Worm (Caenorhabditis elegans) whole organism, L1 larva: ENCODE results near the gene tbx-34.

ENCODE experiments used
- C16A3.4 ChIP-seq: fragments of 150-350 bp; optimal IDR thresholded peaks from 2 replicates; lab custom pipeline; 2014; ENCODE audit warnings: missing biosample characterization, missing genetic modification characterization
- Y116A8C.19 ChIP-seq: sonication (generic microtip); optimal IDR thresholded peaks from 2 replicates; lab custom pipeline; 2016; ENCODE audit warnings: missing compliant biosample characterization, missing genetic modification characterization, borderline replicate concordance
- aly-2 ChIP-seq: fragments of 150-350 bp; optimal IDR thresholded peaks from 2 replicates; lab custom pipeline; 2014; ENCODE audit warnings: missing biosample characterization, missing genetic modification characterization
- ama-1 ChIP-seq: fragments of 150-350 bp; optimal IDR thresholded peaks from 2 replicates; lab custom pipeline; 2014
- blmp-1 ChIP-seq: fragments of 150-350 bp; optimal IDR thresholded peaks from 2 replicates; lab custom pipeline; 2014; ENCODE audit warnings: missing biosample characterization, missing genetic modification characterization
- ceh-63 ChIP-seq: fragments of 200-800 bp; sonication (Bioruptor generic); optimal IDR thresholded peaks from 2 replicates; lab custom pipeline; 2018; ENCODE audit warnings: mild to moderate bottlenecking, missing genetic modification characterization, missing compliant biosample characterization
- ceh-82 ChIP-seq, 3 experiments: fragments of 150-350 bp in 1 of 3; sonication (generic microtip) in 2 of 3; optimal IDR thresholded peaks; 2 replicates each; lab custom pipeline; 2014 to 2017; ENCODE audit warnings: missing biosample characterization in 3 of 3, missing genetic modification characterization in 3 of 3
- dpl-1 ChIP-seq, 3 experiments: fragments of 150-350 bp in 2 of 3; sonication (generic microtip) in 1 of 3; optimal IDR thresholded peaks; 2 replicates each; lab custom pipeline; 2014 to 2017; ENCODE audit warnings: missing biosample characterization in 3 of 3, missing genetic modification characterization in 3 of 3, missing genetic modification reagents in 3 of 3
- dsc-1 ChIP-seq: sonication (generic microtip); optimal IDR thresholded peaks from 2 replicates; lab custom pipeline; 2016; ENCODE audit warnings: mild to moderate bottlenecking, missing genetic modification characterization, missing compliant biosample characterization
- efl-1 ChIP-seq, 4 experiments: fragments of 150-350 bp; optimal IDR thresholded peaks in 3 of 4; peaks in 1 of 4; 1 replicate in 1 of 4; 2 replicates in 3 of 4; lab custom pipeline; 2014; ENCODE audit warnings: missing biosample characterization in 2 of 4, missing genetic modification characterization in 2 of 4, missing genetic modification reagents in 2 of 4
- efl-3 ChIP-seq: fragments of 200-800 bp; sonication (Bioruptor generic); optimal IDR thresholded peaks from 2 replicates; lab custom pipeline; 2018; ENCODE audit warnings: mild to moderate bottlenecking, missing genetic modification characterization, missing compliant biosample characterization
- elt-3 ChIP-seq, 6 experiments: fragments of 150-350 bp in 1 of 6; sonication (generic microtip); optimal IDR thresholded peaks; 2 replicates each; lab custom pipeline; 2017 to 2018; ENCODE audit warnings: missing biosample characterization in 6 of 6, missing genetic modification characterization in 6 of 6, inconsistent platforms in 1 of 6
- ets-5 ChIP-seq: fragments of 200-800 bp; sonication (Bioruptor generic); IDR thresholded peaks from 2 replicates; pipeline ENCODE4 v1.3.6; 2022; ENCODE audit warnings: missing genetic modification characterization, missing compliant biosample characterization
- fkh-10 ChIP-seq: sonication (generic microtip); optimal IDR thresholded peaks from 2 replicates; lab custom pipeline; 2017; ENCODE audit warnings: missing biosample characterization, missing genetic modification reagents, missing genetic modification characterization
- fos-1 ChIP-seq: fragments of 150-350 bp; optimal IDR thresholded peaks from 2 replicates; lab custom pipeline; 2014; ENCODE audit warnings: missing biosample characterization, missing genetic modification characterization
- grh-1 ChIP-seq: fragments of 200-800 bp; sonication (Bioruptor generic); IDR thresholded peaks from 2 replicates; pipeline ENCODE4 v1.3.6; 2022; ENCODE audit warnings: missing genetic modification reagents, missing genetic modification characterization, missing compliant biosample characterization
- hlh-17 ChIP-seq: fragments of 200-800 bp; sonication (Bioruptor generic); optimal IDR thresholded peaks from 2 replicates; lab custom pipeline; 2018; ENCODE audit warnings: missing genetic modification characterization, mild to moderate bottlenecking, missing compliant biosample characterization, moderate library complexity, borderline replicate concordance
- hlh-4 ChIP-seq: sonication (generic microtip); optimal IDR thresholded peaks from 2 replicates; lab custom pipeline; 2016; ENCODE audit warnings: mild to moderate bottlenecking, missing genetic modification characterization, missing compliant biosample characterization
- irx-1 ChIP-seq: sonication (generic microtip); optimal IDR thresholded peaks from 2 replicates; lab custom pipeline; 2016; ENCODE audit warnings: missing genetic modification characterization, missing compliant biosample characterization
- isw-1 ChIP-seq: fragments of 200-800 bp; sonication (Bioruptor generic); IDR thresholded peaks from 2 replicates; pipeline ENCODE4 v1.3.6; 2022; ENCODE audit warnings: missing genetic modification characterization, missing compliant biosample characterization
- lin-14 ChIP-seq: fragments of 200-800 bp; sonication (Bioruptor generic); optimal IDR thresholded peaks from 2 replicates; lab custom pipeline; 2018; ENCODE audit warnings: mild to moderate bottlenecking, missing genetic modification characterization, moderate library complexity, missing compliant biosample characterization
- lin-35 ChIP-seq, 2 experiments: fragments of 150-350 bp; optimal IDR thresholded peaks; 2 replicates each; lab custom pipeline; 2014; ENCODE audit warnings: missing biosample characterization in 2 of 2, missing genetic modification characterization in 2 of 2, missing genetic modification reagents in 2 of 2
- mdl-1 ChIP-seq, 2 experiments: fragments of 150-350 bp; optimal IDR thresholded peaks; 2 replicates each; lab custom pipeline; 2014 to 2017; ENCODE audit warnings: missing biosample characterization in 2 of 2, missing genetic modification characterization in 2 of 2, inconsistent platforms in 1 of 2
- mef-2 ChIP-seq: fragments of 150-350 bp; optimal IDR thresholded peaks from 2 replicates; lab custom pipeline; 2014; ENCODE audit warnings: missing biosample characterization, missing genetic modification characterization
- mep-1 ChIP-seq: fragments of 150-350 bp; optimal IDR thresholded peaks from 2 replicates; lab custom pipeline; 2014; ENCODE audit warnings: missing biosample characterization, missing genetic modification characterization
- nhr-11 ChIP-seq: fragments of 150-350 bp; optimal IDR thresholded peaks from 2 replicates; lab custom pipeline; 2014; ENCODE audit warnings: missing biosample characterization, missing genetic modification characterization
- nhr-19 ChIP-seq: fragments of 200-800 bp; sonication (Bioruptor generic); conservative IDR thresholded peaks from 2 replicates; pipeline ENCODE4 v1.3.6; 2022; ENCODE audit warnings: missing genetic modification characterization, missing compliant biosample characterization
- nhr-237 ChIP-seq: fragments of 150-350 bp; optimal IDR thresholded peaks from 2 replicates; lab custom pipeline; 2014; ENCODE audit warnings: missing biosample characterization, missing genetic modification characterization
- nhr-28 ChIP-seq: fragments of 150-350 bp; optimal IDR thresholded peaks from 2 replicates; lab custom pipeline; 2014; ENCODE audit warnings: missing biosample characterization, missing genetic modification characterization
- nhr-76 ChIP-seq: sonication (generic microtip); optimal IDR thresholded peaks from 2 replicates; lab custom pipeline; 2017; ENCODE audit warnings: missing biosample characterization, missing genetic modification characterization
- nhr-84 ChIP-seq: sonication (generic microtip); optimal IDR thresholded peaks from 2 replicates; lab custom pipeline; 2017; ENCODE audit warnings: missing biosample characterization, missing genetic modification characterization
- nhr-85 ChIP-seq: sonication (generic microtip); peaks from one replicate; lab custom pipeline; 2016; ENCODE audit warnings: missing genetic modification characterization, inconsistent platforms, missing compliant biosample characterization
- nhr-90 ChIP-seq: sonication (generic microtip); optimal IDR thresholded peaks from 2 replicates; lab custom pipeline; 2016; ENCODE audit warnings: mild to moderate bottlenecking, missing genetic modification characterization, missing compliant biosample characterization; ENCODE audit not compliant: poor library complexity
- snpc-4 ChIP-seq: fragments of 150-350 bp; optimal IDR thresholded peaks from 2 replicates; lab custom pipeline; 2014; ENCODE audit warnings: missing biosample characterization, missing genetic modification characterization
- snu-23 ChIP-seq: sonication (generic microtip); optimal IDR thresholded peaks from 2 replicates; lab custom pipeline; 2016; ENCODE audit warnings: missing genetic modification characterization, missing compliant biosample characterization
- sox-4 ChIP-seq: sonication (generic microtip); optimal IDR thresholded peaks from 2 replicates; lab custom pipeline; 2016; ENCODE audit warnings: missing genetic modification characterization, missing compliant biosample characterization
- swsn-7 ChIP-seq: sonication (generic microtip); optimal IDR thresholded peaks from 2 replicates; lab custom pipeline; 2016; ENCODE audit warnings: missing genetic modification characterization, missing compliant biosample characterization
- tbx-2 ChIP-seq: sonication (generic microtip); optimal IDR thresholded peaks from 2 replicates; lab custom pipeline; 2016; ENCODE audit warnings: missing genetic modification characterization, missing compliant biosample characterization
- tlp-1 ChIP-seq: fragments of 150-350 bp; optimal IDR thresholded peaks from 2 replicates; lab custom pipeline; 2014; ENCODE audit warnings: missing biosample characterization, missing genetic modification characterization
- unc-130 ChIP-seq: fragments of 150-350 bp; optimal IDR thresholded peaks from 2 replicates; lab custom pipeline; 2017; ENCODE audit warnings: missing biosample characterization, missing genetic modification characterization, inconsistent platforms
- unc-62 ChIP-seq: fragments of 150-350 bp; optimal IDR thresholded peaks from 2 replicates; lab custom pipeline; 2014; ENCODE audit warnings: missing biosample characterization, missing genetic modification reagents, missing genetic modification characterization
- unc-86 ChIP-seq: sonication (generic microtip); optimal IDR thresholded peaks from 2 replicates; lab custom pipeline; 2016; ENCODE audit warnings: missing genetic modification characterization, missing compliant biosample characterization
- xbp-1 ChIP-seq: sonication (generic microtip); optimal IDR thresholded peaks from 2 replicates; lab custom pipeline; 2016; ENCODE audit warnings: missing genetic modification characterization, missing compliant biosample characterization
- zag-1 ChIP-seq: fragments of 150-350 bp; optimal IDR thresholded peaks from 2 replicates; lab custom pipeline; 2014; ENCODE audit warnings: missing biosample characterization, missing genetic modification characterization
- zip-4 ChIP-seq: fragments of 200-800 bp; sonication (Bioruptor generic); optimal IDR thresholded peaks from 2 replicates; lab custom pipeline; 2018; ENCODE audit warnings: mild to moderate bottlenecking, missing genetic modification characterization, moderate library complexity, missing compliant biosample characterization
- ztf-4 ChIP-seq: fragments of 150-350 bp; optimal IDR thresholded peaks from 2 replicates; lab custom pipeline; 2014; ENCODE audit warnings: missing biosample characterization, missing genetic modification characterization

Gene tbx-34

ce11 chrIII:11195140-11195539 is 22.9 kb downstream of the tbx-34 start, which contains the start of gene tra-1:
Gene tra-1 (minus strand): TSS chrIII:11195201.
- TF ChIP-seq nhr-85 (tag; lab: Kevin White, UChicago), result peak; percentile 24
- TF ChIP-seq nhr-90, result no peak
- no peak for TF ChIP-seq aly-2 (tag; lab: Kevin White, UChicago)
- TF ChIP-seq nhr-11 (tag; lab: Kevin White, UChicago), result no peak
- TF ChIP-seq sox-4 (tag; lab: Kevin White, UChicago), result no peak

- TF ChIP-seq swsn-7 (tag; lab: Kevin White, UChicago), result no peak
- no peak for TF ChIP-seq sox-4 (tag; lab: Kevin White, UChicago)
- no peak for TF ChIP-seq hlh-17 (GFP tag; lab: Kevin White, UChicago)
- TF ChIP-seq dpl-1 (GFP tag; optimal IDR thresholded peaks at IDR 0.05; lab: Kevin White, UChicago), result no peak
- TF ChIP-seq tbx-2 (tag; lab: Kevin White, UChicago), result no peak
- no peak for TF ChIP-seq elt-3 (tag; optimal IDR thresholded peaks at IDR 0.05; lab: Kevin White, UChicago)
- TF ChIP-seq nhr-84 (tag; lab: Kevin White, UChicago), result no peak
- no peak for TF ChIP-seq hlh-4 (tag; lab: Kevin White, UChicago)
- no peak for TF ChIP-seq xbp-1 (tag; lab: Kevin White, UChicago)
- no peak for TF ChIP-seq nhr-28 (tag; lab: Kevin White, UChicago)
- TF ChIP-seq dsc-1 (tag; lab: Kevin White, UChicago), result no peak
- no peak for TF ChIP-seq snpc-4 (tag; lab: Kevin White, UChicago)
- no peak for TF ChIP-seq irx-1
- TF ChIP-seq mep-1 (tag; lab: Kevin White, UChicago), result no peak
- TF ChIP-seq isw-1 (GFP tag; lab: Robert Waterston, UW), result no peak
- TF ChIP-seq, all 84 proteins: peak for 0
Measured at ce11 chrIII:11194123-11194522, 23.9 kb downstream of the tbx-34 start.

- TF ChIP-seq tlp-1 (no peak), unc-62 (no peak), C16A3.4 (tag; lab: Kevin White, UChicago) (no peak), zag-1 (tag; lab: Kevin White, UChicago) (no peak), fkh-10 (GFP tag; lab: Kevin White, UChicago) (no peak), nhr-84 (tag; lab: Kevin White, UChicago) (no peak), lin-14 (GFP tag; lab: Kevin White, UChicago) (no peak), hlh-17 (GFP tag; lab: Kevin White, UChicago) (no peak), nhr-237 (no peak), grh-1 (GFP tag; lab: Robert Waterston, UW) (no peak), blmp-1 (tag; lab: Kevin White, UChicago) (no peak), unc-130 (no peak), mdl-1 (tag; optimal IDR thresholded peaks at IDR 0.05; lab: Kevin White, UChicago) (no peak), tbx-2 (tag; lab: Kevin White, UChicago) (no peak), fos-1 (tag; lab: Kevin White, UChicago) (no peak), ceh-82 (tag; optimal IDR thresholded peaks at IDR 0.05; lab: Kevin White, UChicago) (no peak)
Measured at ce11 chrIII:11193251-11193650, 24.8 kb downstream of the tbx-34 start.

ce11 chrIII:11188132-11188531 is 29.9 kb downstream of the tbx-34 start:
- TF ChIP-seq zip-4 (GFP tag; lab: Kevin White, UChicago) (no peak), ceh-63 (GFP tag; lab: Kevin White, UChicago) (no peak), swsn-7 (tag; lab: Kevin White, UChicago) (no peak), ama-1 (lab: Kevin White, UChicago) (no peak), nhr-19 (GFP tag; lab: Robert Waterston, UW) (no peak), nhr-76 (tag; lab: Kevin White, UChicago) (no peak), efl-3 (GFP tag; lab: Kevin White, UChicago) (no peak), zag-1 (tag; lab: Kevin White, UChicago) (no peak), fos-1 (tag; lab: Kevin White, UChicago) (no peak), ztf-4 (no peak), Y116A8C.19 (tag; lab: Kevin White, UChicago) (no peak), irx-1 (no peak), mef-2 (tag; lab: Kevin White, UChicago) (no peak), hlh-17 (GFP tag; lab: Kevin White, UChicago) (no peak), mep-1 (tag; lab: Kevin White, UChicago) (no peak), efl-1 (optimal IDR thresholded peaks at IDR 0.05; lab: Kevin White, UChicago) (no peak), efl-1 (GFP tag; optimal IDR thresholded peaks at IDR 0.05 in 1 of 2; lab: Kevin White, UChicago) (no peak), ets-5 (GFP tag; lab: Robert Waterston, UW) (no peak), unc-86 (no peak), snu-23 (no peak), lin-35 (GFP tag; optimal IDR thresholded peaks at IDR 0.05; lab: Kevin White, UChicago) (no peak)
